Fruit fly (Drosophila melanogaster): ENCODE results near the gene CG43800.

The CG43800 gene

dm6 chr2L:7187920-7188529 is 44.6 kb downstream of the CG43800 start:
- TF ChIP-seq Mnt (GFP tag; optimal IDR thresholded peaks at IDR 0.05) (no peak), cic (GFP tag; optimal IDR thresholded peaks at IDR 0.05) (no peak), Crg-1 (GFP tag; optimal IDR thresholded peaks at IDR 0.05) (no peak), CG11617 (GFP tag; optimal IDR thresholded peaks at IDR 0.05) (no peak), bab1 (GFP tag; optimal IDR thresholded peaks at IDR 0.05) (no peak)

All from whole organism, adult.